Fruit fly (Drosophila melanogaster) whole organism, embryonic: ENCODE data around the gene Or88a.
A peak's percentile ranks its signal among the peaks of the same experiment; 100 is the strongest.

ENCODE experiments used
- Antp ChIP-seq: fragments of 200-800 bp; sonication (Bioruptor generic); optimal IDR thresholded peaks from 3 replicates; lab custom pipeline; 2016; ENCODE audit warnings: missing biosample characterization, missing genetic modification characterization
- CG10267 ChIP-seq: fragments of 200-800 bp; sonication (Bioruptor generic); optimal IDR thresholded peaks from 2 replicates; lab custom pipeline; 2018; ENCODE audit warnings: missing biosample characterization, mild to moderate bottlenecking, missing genetic modification characterization, moderate library complexity
- CG10654 ChIP-seq: fragments of 200-800 bp; sonication (Bioruptor generic); optimal IDR thresholded peaks from 2 replicates; lab custom pipeline; 2016; ENCODE audit warnings: missing biosample characterization, missing genetic modification characterization
- CG10959 ChIP-seq: fragments of 200-800 bp; sonication (Bioruptor generic); IDR thresholded peaks from 2 replicates; pipeline ENCODE4 v1.3.6; 2022; ENCODE audit warnings: missing biosample characterization, missing genetic modification characterization
- CG11696 ChIP-seq: fragments of 200-800 bp; sonication (Bioruptor generic); IDR thresholded peaks from 2 replicates; pipeline ENCODE4 v1.3.6; 2022; ENCODE audit warnings: missing biosample characterization, missing genetic modification characterization
- CG13296 ChIP-seq: fragments of 200-800 bp; sonication (Bioruptor generic); optimal IDR thresholded peaks from 3 replicates; lab custom pipeline; 2018; ENCODE audit warnings: missing biosample characterization, mild to moderate bottlenecking, missing genetic modification characterization
- CG14014 ChIP-seq: fragments of 200-800 bp; sonication (Bioruptor generic); IDR thresholded peaks from 2 replicates; pipeline ENCODE4 v1.3.6; 2022; ENCODE audit warnings: missing biosample characterization, missing genetic modification characterization
- CG17328 ChIP-seq: fragments of 200-800 bp; sonication (Bioruptor generic); IDR thresholded peaks from 2 replicates; pipeline ENCODE4 v1.3.6; 2022; ENCODE audit warnings: missing biosample characterization, missing genetic modification characterization
- CG30431 ChIP-seq: fragments of 200-800 bp; sonication (Bioruptor generic); optimal IDR thresholded peaks from 2 replicates; lab custom pipeline; 2017; ENCODE audit warnings: missing biosample characterization, missing genetic modification characterization
- CG3281 ChIP-seq: fragments of 200-800 bp; sonication (Bioruptor generic); optimal IDR thresholded peaks from 3 replicates; lab custom pipeline; 2017; ENCODE audit warnings: missing biosample characterization, mild to moderate bottlenecking, missing genetic modification characterization
- CG4328 ChIP-seq: fragments of 200-800 bp; sonication (Bioruptor generic); optimal IDR thresholded peaks from 3 replicates; lab custom pipeline; 2017; ENCODE audit warnings: missing biosample characterization, missing genetic modification reagents, missing genetic modification characterization
- CG5245 ChIP-seq: fragments of 200-800 bp; sonication (Bioruptor generic); optimal IDR thresholded peaks from 3 replicates; lab custom pipeline; 2016; ENCODE audit warnings: missing biosample characterization, missing genetic modification characterization
- CG5953 ChIP-seq: fragments of 200-800 bp; sonication (Bioruptor generic); IDR thresholded peaks from 2 replicates; pipeline ENCODE4 v1.3.6; 2022; ENCODE audit warnings: missing biosample characterization, missing genetic modification characterization
- CG6254 ChIP-seq: fragments of 200-800 bp; sonication (Bioruptor generic); optimal IDR thresholded peaks from 3 replicates; lab custom pipeline; 2017; ENCODE audit warnings: mild to moderate bottlenecking, missing biosample characterization, missing genetic modification reagents, missing genetic modification characterization
- CG7556 ChIP-seq: fragments of 200-800 bp; sonication (Bioruptor generic); optimal IDR thresholded peaks from 2 replicates; lab custom pipeline; 2017; ENCODE audit warnings: missing biosample characterization, mild to moderate bottlenecking, missing genetic modification characterization
- CG8924 ChIP-seq: fragments of 200-800 bp; optimal IDR thresholded peaks from 3 replicates; lab custom pipeline; 2019; ENCODE audit warnings: missing biosample characterization, mild to moderate bottlenecking, missing genetic modification characterization, moderate library complexity
- CG9876 ChIP-seq: fragments of 200-800 bp; sonication (Bioruptor generic); optimal IDR thresholded peaks from 2 replicates; lab custom pipeline; 2016; ENCODE audit warnings: missing biosample characterization, missing genetic modification characterization
- CrebB ChIP-seq: fragments of 200-800 bp; sonication (Bioruptor generic); optimal IDR thresholded peaks from 3 replicates; lab custom pipeline; 2018; ENCODE audit warnings: missing biosample characterization, mild to moderate bottlenecking, missing genetic modification characterization
- D19A ChIP-seq: fragments of 200-800 bp; optimal IDR thresholded peaks from 3 replicates; lab custom pipeline; 2019; ENCODE audit warnings: missing biosample characterization, mild to moderate bottlenecking, missing genetic modification characterization, moderate library complexity
- Dfd ChIP-seq, 2 experiments: fragments of >200 bp; optimal IDR thresholded peaks; 2 replicates each; lab custom pipeline; 2017; ENCODE audit warnings: missing biosample characterization in 2 of 2, missing genetic modification characterization in 2 of 2
- Elba2 ChIP-seq: fragments of 200-800 bp; sonication (Bioruptor generic); optimal IDR thresholded peaks from 3 replicates; lab custom pipeline; 2016; ENCODE audit warnings: missing biosample characterization, missing genetic modification characterization
- Fer2 ChIP-seq: fragments of 200-800 bp; sonication (Bioruptor generic); optimal IDR thresholded peaks from 2 replicates; lab custom pipeline; 2018; ENCODE audit warnings: missing biosample characterization, mild to moderate bottlenecking, missing genetic modification characterization, moderate library complexity
- H2.0 ChIP-seq: fragments of 200-800 bp; sonication (Bioruptor generic); IDR thresholded peaks from 2 replicates; pipeline ENCODE4 v1.3.6; 2022; ENCODE audit warnings: missing biosample characterization, missing genetic modification characterization
- HHEX ChIP-seq: fragments of 200-800 bp; sonication (Bioruptor generic); optimal IDR thresholded peaks from 3 replicates; lab custom pipeline; 2017; ENCODE audit warnings: missing biosample characterization, mild to moderate bottlenecking, missing genetic modification characterization, missing genetic modification reagents
- HmgZ ChIP-seq: fragments of 200-800 bp; sonication (Bioruptor generic); optimal IDR thresholded peaks from 2 replicates; lab custom pipeline; 2018; ENCODE audit warnings: missing biosample characterization, mild to moderate bottlenecking, missing genetic modification characterization
- Hr51 ChIP-seq, 2 experiments: fragments of 200-800 bp; sonication (Bioruptor generic); optimal IDR thresholded peaks; 2 replicates in 1 of 2; 3 replicates in 1 of 2; lab custom pipeline; 2016 to 2018; ENCODE audit warnings: missing biosample characterization in 2 of 2, missing genetic modification characterization in 2 of 2, mild to moderate bottlenecking in 1 of 2, moderate library complexity in 1 of 2
- Lim3 ChIP-seq: fragments of 200-800 bp; sonication (Bioruptor generic); IDR thresholded peaks from 2 replicates; pipeline ENCODE4 v1.3.6; 2022; ENCODE audit warnings: missing biosample characterization, missing genetic modification characterization
- Neu2 ChIP-seq: fragments of 200-800 bp; sonication (Bioruptor generic); optimal IDR thresholded peaks from 3 replicates; lab custom pipeline; 2016; ENCODE audit warnings: missing biosample characterization, missing genetic modification characterization, borderline replicate concordance
- Poxn ChIP-seq: fragments of 200-800 bp; sonication (Bioruptor generic); IDR thresholded peaks from 2 replicates; pipeline ENCODE4 v1.3.6; 2022; ENCODE audit warnings: missing biosample characterization, missing genetic modification characterization
- Side ChIP-seq: fragments of 200-800 bp; sonication (Bioruptor generic); optimal IDR thresholded peaks from 2 replicates; lab custom pipeline; 2016; ENCODE audit warnings: missing biosample characterization, missing genetic modification characterization
- Spps ChIP-seq: fragments of 200-800 bp; sonication (Bioruptor generic); optimal IDR thresholded peaks from 2 replicates; lab custom pipeline; 2018; ENCODE audit warnings: missing biosample characterization, mild to moderate bottlenecking, missing genetic modification characterization
- Usf ChIP-seq: fragments of 200-800 bp; sonication (Bioruptor generic); optimal IDR thresholded peaks from 2 replicates; lab custom pipeline; 2017; ENCODE audit warnings: missing genotype, missing biosample characterization, missing genetic modification characterization
- bcd ChIP-seq: fragments of 200-800 bp; sonication (Bioruptor generic); optimal IDR thresholded peaks from 2 replicates; lab custom pipeline; 2017; ENCODE audit warnings: missing biosample characterization, mild to moderate bottlenecking, missing genetic modification characterization
- corto ChIP-seq: fragments of 200-800 bp; sonication (Bioruptor generic); optimal IDR thresholded peaks from 2 replicates; lab custom pipeline; 2016; ENCODE audit warnings: missing biosample characterization, mild to moderate bottlenecking, missing genetic modification characterization, moderate library complexity
- eve ChIP-seq, 2 experiments: fragments of >200 bp; optimal IDR thresholded peaks; 2 replicates each; lab custom pipeline; 2017; ENCODE audit warnings: missing biosample characterization in 2 of 2, missing genetic modification characterization in 2 of 2
- fd3F ChIP-seq: fragments of 200-800 bp; sonication (Bioruptor generic); optimal IDR thresholded peaks from 2 replicates; lab custom pipeline; 2018; ENCODE audit warnings: missing biosample characterization, mild to moderate bottlenecking, missing genetic modification characterization, moderate library complexity
- gcm2 ChIP-seq: fragments of 200-800 bp; sonication (Bioruptor generic); optimal IDR thresholded peaks from 2 replicates; lab custom pipeline; 2016; ENCODE audit warnings: missing biosample characterization, missing genetic modification characterization
- ind ChIP-seq: fragments of 200-800 bp; sonication (Bioruptor generic); optimal IDR thresholded peaks from 3 replicates; lab custom pipeline; 2016; ENCODE audit warnings: missing biosample characterization, missing genetic modification characterization
- jigr1 ChIP-seq: fragments of 200-800 bp; sonication (Bioruptor generic); IDR thresholded peaks from 3 replicates; pipeline ENCODE4 v1.3.6; 2022; ENCODE audit warnings: missing biosample characterization, missing genetic modification characterization
- kah ChIP-seq: fragments of 200-800 bp; sonication (Bioruptor generic); optimal IDR thresholded peaks from 2 replicates; lab custom pipeline; 2018; ENCODE audit warnings: missing biosample characterization, mild to moderate bottlenecking, missing genetic modification characterization
- lola ChIP-seq, 3 experiments: fragments of >200 bp in 2 of 3; fragments of 200-800 bp in 1 of 3; sonication (Bioruptor generic) in 1 of 3; optimal IDR thresholded peaks; 2 replicates each; lab custom pipeline; 2017 to 2019; ENCODE audit warnings: missing biosample characterization in 3 of 3, missing genetic modification characterization in 3 of 3, mild to moderate bottlenecking in 1 of 3, moderate library complexity in 1 of 3
- nmo ChIP-seq: fragments of 200-800 bp; sonication (Bioruptor generic); optimal IDR thresholded peaks from 2 replicates; lab custom pipeline; 2018; ENCODE audit warnings: missing biosample characterization, mild to moderate bottlenecking, missing genetic modification characterization, moderate library complexity
- p53 ChIP-seq: fragments of 200-800 bp; sonication (Bioruptor generic); optimal IDR thresholded peaks from 2 replicates; lab custom pipeline; 2016; ENCODE audit warnings: missing biosample characterization, missing genetic modification characterization
- prd ChIP-seq, 3 experiments: fragments of >200 bp in 2 of 3; fragments of 200-800 bp in 1 of 3; sonication (Bioruptor generic) in 1 of 3; optimal IDR thresholded peaks in 2 of 3; IDR thresholded peaks in 1 of 3; 2 replicates in 2 of 3; 3 replicates in 1 of 3; pipeline versions ENCODE4 v1.3.6 to Lab custom; 2017 to 2022; ENCODE audit warnings: missing biosample characterization in 1 of 3, missing genetic modification characterization in 1 of 3
- sim ChIP-seq: fragments of 200-800 bp; sonication (Bioruptor generic); IDR thresholded peaks from 2 replicates; pipeline ENCODE4 v1.3.6; 2022; ENCODE audit warnings: missing biosample characterization, missing genetic modification characterization
- sima ChIP-seq: fragments of 200-800 bp; sonication (Bioruptor generic); optimal IDR thresholded peaks from 2 replicates; lab custom pipeline; 2016; ENCODE audit warnings: missing biosample characterization, missing genetic modification characterization
- slp2 ChIP-seq: fragments of 200-800 bp; sonication (Bioruptor generic); optimal IDR thresholded peaks from 2 replicates; lab custom pipeline; 2016; ENCODE audit warnings: missing biosample characterization, missing genetic modification characterization
- sr ChIP-seq: fragments of 200-800 bp; sonication (Bioruptor generic); IDR thresholded peaks from 3 replicates; pipeline ENCODE4 v1.3.6; 2022; ENCODE audit warnings: missing biosample characterization, missing genetic modification characterization
- trh ChIP-seq: fragments of 200-800 bp; sonication (Bioruptor generic); optimal IDR thresholded peaks from 2 replicates; lab custom pipeline; 2016; ENCODE audit warnings: missing biosample characterization, missing genetic modification characterization
- usp ChIP-seq: fragments of >200 bp; optimal IDR thresholded peaks from 2 replicates; lab custom pipeline; 2017; ENCODE audit warnings: missing biosample characterization, missing genetic modification characterization
- z ChIP-seq: fragments of 200-800 bp; sonication (Bioruptor generic); IDR thresholded peaks from 3 replicates; pipeline ENCODE4 v1.3.6; 2022; ENCODE audit warnings: missing biosample characterization, missing genetic modification characterization

Or88a gene

dm6 chr3R:14077026-14077425 lies 32.2 kb upstream of the Or88a start (continued):
- TF ChIP-seq Dfd (GFP tag; optimal IDR thresholded peaks at IDR 0.05; lab: Kevin White, UChicago): no peak
- no peak for TF ChIP-seq CrebB (tag; lab: Kevin White, UChicago)
- no peak for TF ChIP-seq z (GFP tag; lab: Robert Waterston, UW)
- TF ChIP-seq CG7556 (GFP tag; lab: Kevin White, UChicago): no peak
- TF ChIP-seq bcd (GFP tag; lab: Kevin White, UChicago): peak; percentile 28
- peak; percentile 46 for TF ChIP-seq ind (GFP tag; lab: Kevin White, UChicago)
- TF ChIP-seq Poxn: no peak
- no peak for TF ChIP-seq Spps (tag; lab: Kevin White, UChicago)
- no peak for TF ChIP-seq sim
- TF ChIP-seq CG13296: peak; percentile 21
- no peak for TF ChIP-seq Elba2 (GFP tag; lab: Kevin White, UChicago)
- peak; percentile 28 for TF ChIP-seq D19A (tag; lab: Kevin White, UChicago)
- no peak for TF ChIP-seq HmgZ (tag; lab: Kevin White, UChicago)
- peak in 1 of 2 experiments; percentile 55 for TF ChIP-seq Hr51 (GFP tag; optimal IDR thresholded peaks at IDR 0.05; lab: Kevin White, UChicago)
- TF ChIP-seq H2.0 (GFP tag; lab: Robert Waterston, UW): peak; percentile 44; the same call in 1 of the 2 replicates
- TF ChIP-seq jigr1: no peak
- no peak for TF ChIP-seq kah (GFP tag; lab: Kevin White, UChicago)
- no peak for TF ChIP-seq lola (GFP tag; optimal IDR thresholded peaks at IDR 0.05; lab: Kevin White, UChicago)
- no peak for TF ChIP-seq Side (GFP tag; lab: Kevin White, UChicago)
- peak; percentile 29 for TF ChIP-seq CG6254 (GFP tag; lab: Kevin White, UChicago)
- TF ChIP-seq CG10267 (tag; lab: Kevin White, UChicago): peak; percentile 4
- TF ChIP-seq nmo: peak; percentile 23
- no peak for TF ChIP-seq CG8924 (tag; lab: Kevin White, UChicago)
- TF ChIP-seq prd (optimal IDR thresholded peaks at IDR 0.05; lab: Kevin White, UChicago): no peak
- peak; percentile 78 for TF ChIP-seq prd (GFP tag; IDR thresholded peaks at IDR 0.05; lab: Robert Waterston, UW)
- TF ChIP-seq CG30431 (GFP tag; lab: Kevin White, UChicago): no peak
- no peak for TF ChIP-seq CG11696 (GFP tag; lab: Robert Waterston, UW)
- TF ChIP-seq corto (GFP tag; lab: Kevin White, UChicago): no peak
- TF ChIP-seq CG14014: peak; percentile 55; the same call in 1 of the 2 replicates
- peak; percentile 60 for TF ChIP-seq CG5245
- TF ChIP-seq CG4328 (GFP tag; lab: Kevin White, UChicago): peak; percentile 6
- no peak for TF ChIP-seq Fer2
- TF ChIP-seq Antp (GFP tag; lab: Kevin White, UChicago): no peak
- TF ChIP-seq CG9876 (GFP tag; lab: Kevin White, UChicago): no peak
- no peak for TF ChIP-seq Usf
- no peak for TF ChIP-seq usp (GFP tag; lab: Kevin White, UChicago)
- TF ChIP-seq eve (GFP tag; optimal IDR thresholded peaks at IDR 0.05; lab: Kevin White, UChicago): peak in 1 of 2 experiments; percentile 30
- no peak for TF ChIP-seq sima (GFP tag; lab: Kevin White, UChicago)
- no peak for TF ChIP-seq slp2 (GFP tag; lab: Kevin White, UChicago)
- TF ChIP-seq CG17328 (GFP tag; lab: Robert Waterston, UW): peak; percentile 58
- TF ChIP-seq CG10959 (GFP tag; lab: Robert Waterston, UW): 0 out of 2 replicates have a peak, but pooled peaks have one; percentile 35
- no peak for TF ChIP-seq sr
- no peak for TF ChIP-seq p53 (GFP tag; lab: Kevin White, UChicago)
- TF ChIP-seq CG5953 (GFP tag; lab: Robert Waterston, UW): peak; percentile 12; the same call in 1 of the 2 replicates
- peak; percentile 40 for TF ChIP-seq CG3281 (GFP tag; lab: Kevin White, UChicago)
- peak; percentile 38 for TF ChIP-seq CG10654 (GFP tag; lab: Kevin White, UChicago)
- TF ChIP-seq Neu2 (GFP tag; lab: Kevin White, UChicago): no peak
- TF ChIP-seq Lim3 (GFP tag; lab: Robert Waterston, UW): no peak
- peak; percentile 58 for TF ChIP-seq HHEX (GFP tag; lab: Kevin White, UChicago)
- no peak for TF ChIP-seq trh (GFP tag; lab: Kevin White, UChicago)
- no peak for TF ChIP-seq fd3F (GFP tag; lab: Kevin White, UChicago)
- TF ChIP-seq gcm2 (GFP tag; lab: Kevin White, UChicago): no peak
